Worm (Caenorhabditis elegans): ENCODE data around the gene cyp-13B2.

- TF ChIP-seq him-1 (tag; optimal IDR thresholded peaks at IDR 0.05) (no peak), W03F9.2 (tag; optimal IDR thresholded peaks at IDR 0.05) (no peak)
Measured at ce11 chrX:14223156-14223555, 2.2 kb upstream of the cyp-13B2 start, which contains the start of gene K06G5.3.
